Fruit fly (Drosophila melanogaster) whole organism, embryonic: Measurements from ENCODE around the gene HBS1.

ENCODE experiments used
- Antp ChIP-seq: fragments of 200-800 bp; sonication (Bioruptor generic); optimal IDR thresholded peaks from 3 replicates; lab custom pipeline; 2016; ENCODE audit warnings: missing biosample characterization, missing genetic modification characterization
- Asciz ChIP-seq: fragments of 200-800 bp; sonication (Bioruptor generic); optimal IDR thresholded peaks from 2 replicates; lab custom pipeline; 2017; ENCODE audit warnings: missing biosample characterization, mild to moderate bottlenecking, missing genetic modification characterization, missing genetic modification reagents
- Bteb2 ChIP-seq: fragments of 200-800 bp; sonication (Bioruptor generic); optimal IDR thresholded peaks from 2 replicates; lab custom pipeline; 2016; ENCODE audit warnings: missing biosample characterization, missing genetic modification characterization
- CG10209 ChIP-seq: fragments of 200-800 bp; sonication (Bioruptor generic); optimal IDR thresholded peaks from 3 replicates; lab custom pipeline; 2017; ENCODE audit warnings: missing biosample characterization, mild to moderate bottlenecking, missing genetic modification characterization, missing genetic modification reagents
- CG10267 ChIP-seq: fragments of 200-800 bp; sonication (Bioruptor generic); optimal IDR thresholded peaks from 2 replicates; lab custom pipeline; 2018; ENCODE audit warnings: missing biosample characterization, mild to moderate bottlenecking, missing genetic modification characterization, moderate library complexity
- CG10654 ChIP-seq: fragments of 200-800 bp; sonication (Bioruptor generic); optimal IDR thresholded peaks from 2 replicates; lab custom pipeline; 2016; ENCODE audit warnings: missing biosample characterization, missing genetic modification characterization
- CG10979 ChIP-seq: fragments of 200-800 bp; sonication (Bioruptor generic); optimal IDR thresholded peaks from 2 replicates; lab custom pipeline; 2018; ENCODE audit warnings: missing biosample characterization, mild to moderate bottlenecking, missing genetic modification characterization, moderate library complexity
- CG14667 ChIP-seq: fragments of 200-800 bp; sonication (Bioruptor generic); IDR thresholded peaks from 2 replicates; pipeline ENCODE4 v1.3.6; 2022; ENCODE audit warnings: missing biosample characterization, missing genetic modification characterization
- CG1529 ChIP-seq: fragments of 200-800 bp; sonication (Bioruptor generic); optimal IDR thresholded peaks from 3 replicates; lab custom pipeline; 2018; ENCODE audit warnings: missing biosample characterization, missing genetic modification characterization
- CG2875 ChIP-seq: fragments of 200-800 bp; sonication (Bioruptor generic); optimal IDR thresholded peaks from 2 replicates; lab custom pipeline; 2017; ENCODE audit warnings: missing biosample characterization, mild to moderate bottlenecking, missing genetic modification characterization, missing genetic modification reagents
- CG32532 ChIP-seq: fragments of 200-800 bp; sonication (Bioruptor generic); IDR thresholded peaks from 2 replicates; pipeline ENCODE4 v1.3.6; 2022; ENCODE audit warnings: missing biosample characterization, missing genetic modification characterization
- CG34376 ChIP-seq: fragments of 200-800 bp; sonication (Bioruptor generic); optimal IDR thresholded peaks from 2 replicates; lab custom pipeline; 2018; ENCODE audit warnings: missing biosample characterization, mild to moderate bottlenecking, missing genetic modification characterization
- CG3995 ChIP-seq: fragments of 200-800 bp; sonication (Bioruptor generic); optimal IDR thresholded peaks from 3 replicates; lab custom pipeline; 2016; ENCODE audit warnings: missing biosample characterization, missing genetic modification characterization
- CG5180 ChIP-seq: fragments of 200-800 bp; sonication (Bioruptor generic); optimal IDR thresholded peaks from 3 replicates; lab custom pipeline; 2017; ENCODE audit warnings: missing biosample characterization, missing genetic modification characterization, mild to moderate bottlenecking, moderate library complexity, missing genetic modification reagents
- CG6765 ChIP-seq: fragments of 200-800 bp; sonication (Bioruptor generic); optimal IDR thresholded peaks from 3 replicates; lab custom pipeline; 2017; ENCODE audit warnings: missing biosample characterization, mild to moderate bottlenecking, missing genetic modification characterization
- CG7271 ChIP-seq: fragments of 200-800 bp; sonication (Bioruptor generic); optimal IDR thresholded peaks from 2 replicates; lab custom pipeline; 2018; ENCODE audit warnings: missing biosample characterization, mild to moderate bottlenecking, missing genetic modification characterization, moderate library complexity
- CG7372 ChIP-seq: fragments of 200-800 bp; sonication (Bioruptor generic); IDR thresholded peaks from 2 replicates; pipeline ENCODE4 v1.3.6; 2022; ENCODE audit warnings: missing biosample characterization, missing genetic modification characterization
- CG7987 ChIP-seq: fragments of 200-800 bp; sonication (Bioruptor generic); optimal IDR thresholded peaks from 2 replicates; lab custom pipeline; 2018; ENCODE audit warnings: missing biosample characterization, mild to moderate bottlenecking, missing genetic modification characterization, moderate library complexity
- CTCF ChIP-seq: fragments of 200-800 bp; sonication (Bioruptor generic); optimal IDR thresholded peaks from 2 replicates; lab custom pipeline; 2017; ENCODE audit warnings: missing biosample characterization, mild to moderate bottlenecking, missing genetic modification characterization, moderate library complexity
- Camta ChIP-seq: fragments of 200-800 bp; sonication (Bioruptor generic); optimal IDR thresholded peaks from 2 replicates; lab custom pipeline; 2016; ENCODE audit warnings: missing biosample characterization, missing genetic modification characterization
- CrebB ChIP-seq: fragments of 200-800 bp; sonication (Bioruptor generic); optimal IDR thresholded peaks from 3 replicates; lab custom pipeline; 2018; ENCODE audit warnings: missing biosample characterization, mild to moderate bottlenecking, missing genetic modification characterization
- Dfd ChIP-seq, 2 experiments: fragments of >200 bp; optimal IDR thresholded peaks; 2 replicates each; lab custom pipeline; 2017; ENCODE audit warnings: missing biosample characterization in 2 of 2, missing genetic modification characterization in 2 of 2
- Doc3 ChIP-seq: fragments of 200-800 bp; sonication (Bioruptor generic); IDR thresholded peaks from 3 replicates; pipeline ENCODE4 v1.3.6; 2022; ENCODE audit warnings: missing biosample characterization, missing genetic modification characterization; ENCODE audit not compliant: partially characterized antibody
- Hsf ChIP-seq: fragments of 200-800 bp; sonication (Bioruptor generic); optimal IDR thresholded peaks from 3 replicates; lab custom pipeline; 2016; ENCODE audit warnings: missing biosample characterization, missing genetic modification characterization
- Lim3 ChIP-seq: fragments of 200-800 bp; sonication (Bioruptor generic); IDR thresholded peaks from 2 replicates; pipeline ENCODE4 v1.3.6; 2022; ENCODE audit warnings: missing biosample characterization, missing genetic modification characterization
- Med ChIP-seq: fragments of 200-800 bp; sonication (Bioruptor generic); peaks from one replicate; lab custom pipeline; 2016; ENCODE audit warnings: missing biosample characterization, missing genetic modification characterization, mild to moderate bottlenecking, inconsistent platforms, moderate library complexity
- Mrtf ChIP-seq: fragments of 200-800 bp; sonication (Bioruptor generic); IDR thresholded peaks from 3 replicates; pipeline ENCODE4 v1.3.6; 2022; ENCODE audit warnings: missing biosample characterization, missing genetic modification characterization
- Nf-YB ChIP-seq: fragments of 200-800 bp; sonication (Bioruptor generic); optimal IDR thresholded peaks from 3 replicates; lab custom pipeline; 2019; ENCODE audit warnings: missing biosample characterization, mild to moderate bottlenecking, missing genetic modification characterization, moderate library complexity
- Oaz ChIP-seq: fragments of 200-800 bp; sonication (Bioruptor generic); IDR thresholded peaks from 2 replicates; pipeline ENCODE4 v1.3.6; 2022; ENCODE audit warnings: missing biosample characterization, missing genetic modification characterization
- Optix ChIP-seq: fragments of 200-800 bp; sonication (Bioruptor generic); IDR thresholded peaks from 3 replicates; pipeline ENCODE4 v1.3.6; 2022; ENCODE audit warnings: missing biosample characterization, missing genetic modification characterization
- Trl ChIP-seq, 3 experiments: fragments of >200 bp in 2 of 3; fragments of 200-800 bp in 1 of 3; sonication (Bioruptor generic) in 1 of 3; optimal IDR thresholded peaks; 2 replicates in 1 of 3; 3 replicates in 2 of 3; lab custom pipeline; 2016 to 2017; ENCODE audit warnings: missing biosample characterization in 1 of 3, missing genetic modification characterization in 1 of 3
- Usf ChIP-seq: fragments of 200-800 bp; sonication (Bioruptor generic); optimal IDR thresholded peaks from 2 replicates; lab custom pipeline; 2017; ENCODE audit warnings: missing genotype, missing biosample characterization, missing genetic modification characterization
- ac ChIP-seq: fragments of 200-800 bp; sonication (Bioruptor generic); optimal IDR thresholded peaks from 3 replicates; lab custom pipeline; 2017; ENCODE audit warnings: missing biosample characterization, mild to moderate bottlenecking, missing genetic modification characterization
- bab2 ChIP-seq: fragments of 200-800 bp; sonication (Bioruptor generic); optimal IDR thresholded peaks from 2 replicates; lab custom pipeline; 2016; ENCODE audit warnings: missing biosample characterization, missing genetic modification characterization
- bigmax ChIP-seq: fragments of 200-800 bp; sonication (Bioruptor generic); optimal IDR thresholded peaks from 2 replicates; lab custom pipeline; 2018; ENCODE audit warnings: missing biosample characterization, mild to moderate bottlenecking, missing genetic modification characterization
- chif ChIP-seq, 2 experiments: fragments of 200-800 bp; sonication (Bioruptor generic); optimal IDR thresholded peaks; 3 replicates each; lab custom pipeline; 2016; ENCODE audit warnings: missing biosample characterization in 2 of 2, missing genetic modification characterization in 2 of 2
- chm ChIP-seq: fragments of 200-800 bp; sonication (Bioruptor generic); IDR thresholded peaks from 2 replicates; pipeline ENCODE4 v1.3.6; 2022; ENCODE audit warnings: missing biosample characterization, missing genetic modification characterization
- esg ChIP-seq: fragments of 200-800 bp; sonication (Bioruptor generic); conservative IDR thresholded peaks from 2 replicates; pipeline ENCODE4 v1.3.6; 2022; ENCODE audit warnings: missing biosample characterization, missing genetic modification characterization
- eve ChIP-seq, 2 experiments: fragments of >200 bp; optimal IDR thresholded peaks; 2 replicates each; lab custom pipeline; 2017; ENCODE audit warnings: missing biosample characterization in 2 of 2, missing genetic modification characterization in 2 of 2
- ind ChIP-seq: fragments of 200-800 bp; sonication (Bioruptor generic); optimal IDR thresholded peaks from 3 replicates; lab custom pipeline; 2016; ENCODE audit warnings: missing biosample characterization, missing genetic modification characterization
- jing ChIP-seq: fragments of 200-800 bp; sonication (Bioruptor generic); optimal IDR thresholded peaks from 2 replicates; lab custom pipeline; 2018; ENCODE audit warnings: missing biosample characterization, mild to moderate bottlenecking, missing genetic modification characterization
- kni ChIP-seq: fragments of 200-800 bp; sonication (Bioruptor generic); optimal IDR thresholded peaks from 3 replicates; lab custom pipeline; 2017; ENCODE audit warnings: mild to moderate bottlenecking, missing biosample characterization, missing genetic modification reagents, missing genetic modification characterization
- lab ChIP-seq: fragments of 200-800 bp; sonication (Bioruptor generic); optimal IDR thresholded peaks from 3 replicates; lab custom pipeline; 2017; ENCODE audit warnings: missing biosample characterization, missing genetic modification characterization, mild to moderate bottlenecking, moderate library complexity, missing genetic modification reagents
- peb ChIP-seq: fragments of 200-800 bp; sonication (Bioruptor generic); IDR thresholded peaks from 2 replicates; pipeline ENCODE4 v1.3.6; 2022; ENCODE audit warnings: missing biosample characterization, missing genetic modification characterization
- sens ChIP-seq: fragments of 200-800 bp; sonication (Bioruptor generic); peaks from one replicate; lab custom pipeline; 2016; ENCODE audit warnings: missing biosample characterization, missing genetic modification characterization
- sob ChIP-seq: fragments of 200-800 bp; sonication (Bioruptor generic); IDR thresholded peaks from 2 replicates; pipeline ENCODE4 v1.3.6; 2022; ENCODE audit warnings: missing biosample characterization, missing genetic modification characterization
- sr ChIP-seq: fragments of 200-800 bp; sonication (Bioruptor generic); IDR thresholded peaks from 3 replicates; pipeline ENCODE4 v1.3.6; 2022; ENCODE audit warnings: missing biosample characterization, missing genetic modification characterization
- tna ChIP-seq: fragments of 200-800 bp; sonication (Bioruptor generic); IDR thresholded peaks from 2 replicates; pipeline ENCODE4 v1.3.6; 2022; ENCODE audit warnings: missing biosample characterization, missing genetic modification characterization; ENCODE audit not compliant: partially characterized antibody
- vfl ChIP-seq: fragments of 200-800 bp; sonication (Bioruptor generic); optimal IDR thresholded peaks from 2 replicates; lab custom pipeline; 2016; ENCODE audit warnings: missing biosample characterization, missing genetic modification characterization
- wek ChIP-seq: fragments of 200-800 bp; sonication (Bioruptor generic); optimal IDR thresholded peaks from 3 replicates; lab custom pipeline; 2018; ENCODE audit warnings: missing biosample characterization, mild to moderate bottlenecking, missing genetic modification characterization, moderate library complexity
- zfh2 ChIP-seq: fragments of 200-800 bp; sonication (Bioruptor generic); optimal IDR thresholded peaks from 2 replicates; lab custom pipeline; 2016; ENCODE audit warnings: missing biosample characterization, missing genetic modification characterization

The HBS1 gene

DNA sequence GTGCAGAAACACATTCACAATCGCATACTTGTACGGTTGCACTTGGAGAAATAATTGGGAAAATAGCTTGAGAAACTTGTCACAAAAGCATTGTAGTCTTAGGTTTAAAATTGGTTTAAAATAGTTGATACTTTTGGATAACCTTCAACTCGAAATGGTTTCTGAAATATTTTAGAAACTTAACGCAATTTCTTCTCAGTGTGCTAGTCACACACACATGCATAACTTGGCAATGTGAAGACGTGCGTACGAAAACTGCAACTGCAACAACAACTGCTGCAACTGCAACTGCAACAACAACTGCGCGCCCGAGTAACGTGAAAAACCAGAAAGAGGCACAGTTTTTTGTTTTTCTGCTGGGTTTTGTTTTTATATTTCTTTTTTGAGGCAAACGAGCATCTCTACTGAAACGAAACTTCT lies 21.1 kb upstream of the HBS1 start (continued):
- TF ChIP-seq Mrtf (GFP tag; lab: Robert Waterston, UW) = peak; percentile 63; the same call in 2 of the 3 replicates
- TF ChIP-seq CG10979 (tag; lab: Kevin White, UChicago) = peak; percentile 91
- TF ChIP-seq sens = peak; percentile 98
- peak; percentile 68 for TF ChIP-seq Oaz
- TF ChIP-seq Antp (GFP tag; lab: Kevin White, UChicago) = peak; percentile 75
- peak; percentile 82 for TF ChIP-seq esg
- no peak for TF ChIP-seq tna (GFP tag; lab: Robert Waterston, UW)
- TF ChIP-seq ind (GFP tag; lab: Kevin White, UChicago) = peak; percentile 85
- peak; percentile 85 for TF ChIP-seq CG7271
- TF ChIP-seq CTCF (GFP tag; lab: Kevin White, UChicago) = peak; percentile 39
- no peak for TF ChIP-seq CG34376
- TF ChIP-seq Camta (GFP tag; lab: Kevin White, UChicago) = peak; percentile 73
- no peak for TF ChIP-seq bigmax
- peak; percentile 75 for TF ChIP-seq CG14667 (GFP tag; lab: Robert Waterston, UW)
- TF ChIP-seq CG7372 (GFP tag; lab: Robert Waterston, UW) = peak; percentile 73
- no peak for TF ChIP-seq CG3995 (GFP tag; lab: Kevin White, UChicago)
- TF ChIP-seq Lim3 (GFP tag; lab: Robert Waterston, UW) = 0 out of 2 replicates have a peak, but pooled peaks have one; percentile 46
- TF ChIP-seq CG1529 = peak; percentile 81
- peak; percentile 68 for TF ChIP-seq wek
- TF ChIP-seq Asciz (GFP tag; lab: Kevin White, UChicago) = peak; percentile 85
- peak; percentile 81 for TF ChIP-seq CG2875
- TF ChIP-seq CG7987 (GFP tag; lab: Kevin White, UChicago) = no peak
- TF ChIP-seq CG6765 = no peak
- TF ChIP-seq zfh2 (GFP tag; lab: Kevin White, UChicago) = no peak
- TF ChIP-seq CG10267 (tag; lab: Kevin White, UChicago) = peak; percentile 76
- TF ChIP-seq Hsf (GFP tag; lab: Kevin White, UChicago) = peak; percentile 87
- TF ChIP-seq CG10654 (GFP tag; lab: Kevin White, UChicago) = peak; percentile 80
- peak; percentile 47 for TF ChIP-seq CrebB (tag; lab: Kevin White, UChicago)
- no peak for TF ChIP-seq kni (GFP tag; lab: Kevin White, UChicago)
- TF ChIP-seq Usf (GFP tag; lab: Kevin White, UChicago) = peak; percentile 61
- peak; percentile 83 for TF ChIP-seq Optix (GFP tag; lab: Robert Waterston, UW)
- TF ChIP-seq chif (GFP tag; optimal IDR thresholded peaks at IDR 0.05; lab: Kevin White, UChicago) = peak; percentile 86 to 92
- no peak for TF ChIP-seq Doc3 (GFP tag; lab: Robert Waterston, UW)
- peak; percentile 82 for TF ChIP-seq chm (GFP tag; lab: Robert Waterston, UW)
- no peak for TF ChIP-seq vfl (GFP tag; lab: Kevin White, UChicago)
- peak; percentile 77 for TF ChIP-seq CG10209 (GFP tag; lab: Kevin White, UChicago)
- TF ChIP-seq CG32532 (GFP tag; lab: Robert Waterston, UW) = no peak; the same call in 1 of the 2 replicates
- TF ChIP-seq ac (GFP tag; lab: Kevin White, UChicago) = peak; percentile 82
- peak; percentile 74 to 92 for TF ChIP-seq eve (GFP tag; optimal IDR thresholded peaks at IDR 0.05; lab: Kevin White, UChicago)
- TF ChIP-seq jing (GFP tag; lab: Kevin White, UChicago) = peak; percentile 88
- TF ChIP-seq Med (GFP tag; lab: Kevin White, UChicago) = peak; percentile 96
- peak; percentile 68 for TF ChIP-seq lab (GFP tag; lab: Kevin White, UChicago)
- peak; percentile 52 for TF ChIP-seq Nf-YB
- TF ChIP-seq peb (GFP tag; lab: Robert Waterston, UW) = peak; percentile 70; the same call in 1 of the 2 replicates
- TF ChIP-seq sob (GFP tag; lab: Robert Waterston, UW) = peak; percentile 73; the same call in 1 of the 2 replicates
- peak; percentile 48 for TF ChIP-seq Bteb2 (GFP tag; lab: Kevin White, UChicago)
- peak; percentile 42; the same call in 1 of the 3 replicates for TF ChIP-seq sr (GFP tag; lab: Robert Waterston, UW)
- TF ChIP-seq CG5180 (GFP tag; lab: Kevin White, UChicago) = peak; percentile 75
- TF ChIP-seq Trl (optimal IDR thresholded peaks at IDR 0.05; lab: Kevin White, UChicago) = no peak
- peak; percentile 86 for TF ChIP-seq Trl (GFP tag; optimal IDR thresholded peaks at IDR 0.05; lab: Kevin White, UChicago)
- TF ChIP-seq bab2 (GFP tag; lab: Kevin White, UChicago) = peak; percentile 76
- no peak for TF ChIP-seq Dfd (GFP tag; optimal IDR thresholded peaks at IDR 0.05; lab: Kevin White, UChicago)
